Fruit fly (Drosophila melanogaster) whole organism, embryonic: Measurements from ENCODE around the gene IA-2.

Experiments used
- Atf3 ChIP-seq: fragments of 200-800 bp; sonication (Bioruptor generic); optimal IDR thresholded peaks from 3 replicates; lab custom pipeline; 2016; ENCODE audit warnings: missing biosample characterization, missing genetic modification characterization
- B-H1 ChIP-seq: fragments of 200-800 bp; sonication (Bioruptor generic); IDR thresholded peaks from 3 replicates; pipeline ENCODE4 v1.3.6; 2022; ENCODE audit warnings: missing biosample characterization, missing genetic modification characterization
- Bteb2 ChIP-seq: fragments of 200-800 bp; sonication (Bioruptor generic); optimal IDR thresholded peaks from 2 replicates; lab custom pipeline; 2016; ENCODE audit warnings: missing biosample characterization, missing genetic modification characterization
- CG10267 ChIP-seq: fragments of 200-800 bp; sonication (Bioruptor generic); optimal IDR thresholded peaks from 2 replicates; lab custom pipeline; 2018; ENCODE audit warnings: missing biosample characterization, mild to moderate bottlenecking, missing genetic modification characterization, moderate library complexity
- CG10431 ChIP-seq: fragments of 200-800 bp; sonication (Bioruptor generic); optimal IDR thresholded peaks from 3 replicates; lab custom pipeline; 2018; ENCODE audit warnings: missing biosample characterization, mild to moderate bottlenecking, missing genetic modification characterization
- CG11696 ChIP-seq: fragments of 200-800 bp; sonication (Bioruptor generic); IDR thresholded peaks from 2 replicates; pipeline ENCODE4 v1.3.6; 2022; ENCODE audit warnings: missing biosample characterization, missing genetic modification characterization
- CG12071 ChIP-seq: fragments of 200-800 bp; sonication (Bioruptor generic); optimal IDR thresholded peaks from 3 replicates; lab custom pipeline; 2018; ENCODE audit warnings: missing biosample characterization, mild to moderate bottlenecking, missing genetic modification characterization
- CG12744 ChIP-seq: fragments of 200-800 bp; sonication (Bioruptor generic); optimal IDR thresholded peaks from 2 replicates; lab custom pipeline; 2016; ENCODE audit warnings: missing biosample characterization, missing genetic modification characterization
- CG12769 ChIP-seq: fragments of 200-800 bp; sonication (Bioruptor generic); optimal IDR thresholded peaks from 2 replicates; lab custom pipeline; 2019; ENCODE audit warnings: missing biosample characterization, mild to moderate bottlenecking, missing genetic modification characterization, moderate library complexity
- CG14014 ChIP-seq: fragments of 200-800 bp; sonication (Bioruptor generic); IDR thresholded peaks from 2 replicates; pipeline ENCODE4 v1.3.6; 2022; ENCODE audit warnings: missing biosample characterization, missing genetic modification characterization
- CG15011 ChIP-seq: fragments of 200-800 bp; sonication (Bioruptor generic); optimal IDR thresholded peaks from 3 replicates; lab custom pipeline; 2018; ENCODE audit warnings: missing biosample characterization, mild to moderate bottlenecking, missing genetic modification characterization
- CG15269 ChIP-seq: fragments of 200-800 bp; sonication (Bioruptor generic); optimal IDR thresholded peaks from 2 replicates; lab custom pipeline; 2018; ENCODE audit warnings: missing biosample characterization, mild to moderate bottlenecking, missing genetic modification characterization, moderate library complexity
- CG1603 ChIP-seq: fragments of 200-800 bp; sonication (Bioruptor generic); optimal IDR thresholded peaks from 2 replicates; lab custom pipeline; 2019; ENCODE audit warnings: missing biosample characterization, mild to moderate bottlenecking, missing genetic modification characterization, moderate library complexity
- CG16863 ChIP-seq: fragments of 200-800 bp; sonication (Bioruptor generic); optimal IDR thresholded peaks from 3 replicates; lab custom pipeline; 2016; ENCODE audit warnings: missing biosample characterization, missing genetic modification characterization
- CG2678 ChIP-seq: fragments of 200-800 bp; sonication (Bioruptor generic); optimal IDR thresholded peaks from 3 replicates; lab custom pipeline; 2019; ENCODE audit warnings: missing biosample characterization, mild to moderate bottlenecking, missing genetic modification characterization, moderate library complexity
- CG2875 ChIP-seq: fragments of 200-800 bp; sonication (Bioruptor generic); optimal IDR thresholded peaks from 2 replicates; lab custom pipeline; 2017; ENCODE audit warnings: missing biosample characterization, mild to moderate bottlenecking, missing genetic modification characterization, missing genetic modification reagents
- CG30020 ChIP-seq: fragments of 200-800 bp; optimal IDR thresholded peaks from 2 replicates; lab custom pipeline; 2019; ENCODE audit warnings: missing biosample characterization, mild to moderate bottlenecking, missing genetic modification characterization, moderate library complexity
- CG32772 ChIP-seq: fragments of 200-800 bp; sonication (Bioruptor generic); IDR thresholded peaks from 2 replicates; pipeline ENCODE4 v1.3.6; 2022; ENCODE audit warnings: missing biosample characterization, missing genetic modification characterization
- CG3281 ChIP-seq: fragments of 200-800 bp; sonication (Bioruptor generic); optimal IDR thresholded peaks from 3 replicates; lab custom pipeline; 2017; ENCODE audit warnings: missing biosample characterization, mild to moderate bottlenecking, missing genetic modification characterization
- CG6854 ChIP-seq: fragments of 200-800 bp; sonication (Bioruptor generic); optimal IDR thresholded peaks from 3 replicates; lab custom pipeline; 2017; ENCODE audit warnings: missing biosample characterization, mild to moderate bottlenecking, missing genetic modification characterization
- CG8281 ChIP-seq: fragments of 200-800 bp; sonication (Bioruptor generic); optimal IDR thresholded peaks from 2 replicates; lab custom pipeline; 2018; ENCODE audit warnings: missing biosample characterization, mild to moderate bottlenecking, missing genetic modification characterization, moderate library complexity
- CG9609 ChIP-seq: fragments of 200-800 bp; sonication (Bioruptor generic); optimal IDR thresholded peaks from 3 replicates; lab custom pipeline; 2016; ENCODE audit warnings: missing biosample characterization, missing genetic modification characterization
- CG9876 ChIP-seq: fragments of 200-800 bp; sonication (Bioruptor generic); optimal IDR thresholded peaks from 2 replicates; lab custom pipeline; 2016; ENCODE audit warnings: missing biosample characterization, missing genetic modification characterization
- Deaf1 ChIP-seq: fragments of 200-800 bp; optimal IDR thresholded peaks from 3 replicates; lab custom pipeline; 2019; ENCODE audit warnings: missing biosample characterization, mild to moderate bottlenecking, missing genetic modification characterization, moderate library complexity
- HLHmδ ChIP-seq: fragments of 200-800 bp; sonication (Bioruptor generic); optimal IDR thresholded peaks from 2 replicates; lab custom pipeline; 2018; ENCODE audit warnings: missing biosample characterization, mild to moderate bottlenecking, missing genetic modification characterization, moderate library complexity
- HmgD ChIP-seq: fragments of 200-800 bp; sonication (Bioruptor generic); optimal IDR thresholded peaks from 3 replicates; lab custom pipeline; 2016; ENCODE audit warnings: missing biosample characterization, missing genetic modification characterization
- Mrtf ChIP-seq: fragments of 200-800 bp; sonication (Bioruptor generic); IDR thresholded peaks from 3 replicates; pipeline ENCODE4 v1.3.6; 2022; ENCODE audit warnings: missing biosample characterization, missing genetic modification characterization
- Nf-YC ChIP-seq: fragments of 200-800 bp; optimal IDR thresholded peaks from 3 replicates; lab custom pipeline; 2019; ENCODE audit warnings: missing biosample characterization, mild to moderate bottlenecking, missing genetic modification characterization, moderate library complexity
- Ptx1 ChIP-seq: fragments of 200-800 bp; sonication (Bioruptor generic); IDR thresholded peaks from 2 replicates; pipeline ENCODE4 v1.3.6; 2022; ENCODE audit warnings: missing biosample characterization, missing genetic modification characterization
- Trl ChIP-seq, 3 experiments: fragments of >200 bp in 2 of 3; fragments of 200-800 bp in 1 of 3; sonication (Bioruptor generic) in 1 of 3; optimal IDR thresholded peaks; 2 replicates in 1 of 3; 3 replicates in 2 of 3; lab custom pipeline; 2016 to 2017; ENCODE audit warnings: missing biosample characterization in 1 of 3, missing genetic modification characterization in 1 of 3
- YL-1 ChIP-seq: fragments of 200-800 bp; sonication (Bioruptor generic); optimal IDR thresholded peaks from 3 replicates; lab custom pipeline; 2017; ENCODE audit warnings: missing biosample characterization, mild to moderate bottlenecking, missing genetic modification characterization
- abd-A ChIP-seq: fragments of 200-800 bp; sonication (Bioruptor generic); optimal IDR thresholded peaks from 3 replicates; lab custom pipeline; 2019; ENCODE audit warnings: missing biosample characterization, mild to moderate bottlenecking, missing genetic modification characterization, moderate library complexity
- btn ChIP-seq: fragments of 200-800 bp; sonication (Bioruptor generic); optimal IDR thresholded peaks from 2 replicates; lab custom pipeline; 2016; ENCODE audit warnings: missing biosample characterization, missing genetic modification characterization
- cwo ChIP-seq: fragments of 200-800 bp; sonication (Bioruptor generic); optimal IDR thresholded peaks from 3 replicates; lab custom pipeline; 2017; ENCODE audit warnings: missing biosample characterization, missing genetic modification characterization, mild to moderate bottlenecking, moderate library complexity, missing genetic modification reagents
- dpn ChIP-seq, 2 experiments: fragments of 200-800 bp; sonication (Bioruptor generic); optimal IDR thresholded peaks; 3 replicates each; lab custom pipeline; 2016; ENCODE audit warnings: missing biosample characterization in 2 of 2, missing genetic modification characterization in 2 of 2
- emc ChIP-seq: fragments of 200-800 bp; sonication (Bioruptor generic); optimal IDR thresholded peaks from 2 replicates; lab custom pipeline; 2016; ENCODE audit warnings: missing biosample characterization, missing genetic modification characterization
- ewg ChIP-seq: fragments of 200-800 bp; sonication (Bioruptor generic); optimal IDR thresholded peaks from 3 replicates; lab custom pipeline; 2017; ENCODE audit warnings: mild to moderate bottlenecking, missing biosample characterization, missing genetic modification reagents, missing genetic modification characterization
- gce ChIP-seq: fragments of 200-800 bp; sonication (Bioruptor generic); IDR thresholded peaks from 3 replicates; pipeline ENCODE4 v1.3.6; 2022; ENCODE audit warnings: missing biosample characterization, missing genetic modification characterization
- hbn ChIP-seq: fragments of 200-800 bp; sonication (Bioruptor generic); IDR thresholded peaks from 2 replicates; pipeline ENCODE4 v1.3.6; 2022; ENCODE audit warnings: missing biosample characterization, missing genetic modification characterization; ENCODE audit not compliant: partially characterized antibody
- mld ChIP-seq: fragments of 200-800 bp; sonication (Bioruptor generic); IDR thresholded peaks from 3 replicates; pipeline ENCODE4 v1.3.6; 2022; ENCODE audit warnings: missing biosample characterization, missing genetic modification characterization; ENCODE audit not compliant: partially characterized antibody
- org-1 ChIP-seq: fragments of 200-800 bp; sonication (Bioruptor generic); optimal IDR thresholded peaks from 2 replicates; lab custom pipeline; 2017; ENCODE audit warnings: missing biosample characterization, missing genetic modification characterization
- pros ChIP-seq: fragments of 200-800 bp; sonication (Bioruptor generic); optimal IDR thresholded peaks from 3 replicates; lab custom pipeline; 2019; ENCODE audit warnings: missing biosample characterization, mild to moderate bottlenecking, missing genetic modification characterization, moderate library complexity
- pzg ChIP-seq: fragments of 200-800 bp; sonication (Bioruptor generic); optimal IDR thresholded peaks from 3 replicates; lab custom pipeline; 2018; ENCODE audit warnings: missing biosample characterization, mild to moderate bottlenecking, missing genetic modification characterization, moderate library complexity
- run ChIP-seq: fragments of 200-800 bp; sonication (Bioruptor generic); optimal IDR thresholded peaks from 3 replicates; lab custom pipeline; 2018; ENCODE audit warnings: missing biosample characterization, mild to moderate bottlenecking, missing genetic modification characterization
- sd ChIP-seq: fragments of 200-800 bp; sonication (Bioruptor generic); optimal IDR thresholded peaks from 3 replicates; lab custom pipeline; 2018; ENCODE audit warnings: missing biosample characterization, mild to moderate bottlenecking, missing genetic modification characterization, moderate library complexity
- toy ChIP-seq: fragments of 200-800 bp; sonication (Bioruptor generic); IDR thresholded peaks from 2 replicates; pipeline ENCODE4 v1.3.6; 2022; ENCODE audit warnings: missing biosample characterization, missing genetic modification characterization
- ttk ChIP-seq: fragments of 200-800 bp; sonication (Bioruptor generic); IDR thresholded peaks from 2 replicates; pipeline ENCODE4 v2.1.2; 2022; ENCODE audit warnings: missing biosample characterization, missing genetic modification characterization
- wek ChIP-seq: fragments of 200-800 bp; sonication (Bioruptor generic); optimal IDR thresholded peaks from 3 replicates; lab custom pipeline; 2018; ENCODE audit warnings: missing biosample characterization, mild to moderate bottlenecking, missing genetic modification characterization, moderate library complexity
- wor ChIP-seq: fragments of 200-800 bp; sonication (Bioruptor generic); IDR thresholded peaks from 2 replicates; pipeline ENCODE4 v1.3.6; 2022; ENCODE audit warnings: missing biosample characterization, missing genetic modification characterization
- yki ChIP-seq: fragments of >200 bp; optimal IDR thresholded peaks from 3 replicates; lab custom pipeline; 2018
- zen2 ChIP-seq: fragments of 200-800 bp; sonication (Bioruptor generic); IDR thresholded peaks from 3 replicates; pipeline ENCODE4 v1.3.6; 2022; ENCODE audit warnings: missing biosample characterization, missing genetic modification characterization; ENCODE audit not compliant: partially characterized antibody

Gene IA-2

dm6 chr2L:1094724-1095123 is 46.9 kb upstream of the IA-2 start (continued):
- TF ChIP-seq dpn (GFP tag; optimal IDR thresholded peaks at IDR 0.05; lab: Kevin White, UChicago): no peak
- no peak for TF ChIP-seq pros
- peak; percentile 49 for TF ChIP-seq CG12071
- no peak for TF ChIP-seq Atf3 (GFP tag; lab: Kevin White, UChicago)
- peak; percentile 5 for TF ChIP-seq sd (tag; lab: Kevin White, UChicago)
- TF ChIP-seq toy (GFP tag; lab: Robert Waterston, UW): no peak
- TF ChIP-seq ewg: peak; percentile 39
- TF ChIP-seq Nf-YC (tag; lab: Kevin White, UChicago): no peak
- TF ChIP-seq CG15269 (tag; lab: Kevin White, UChicago): peak; percentile 13
- TF ChIP-seq CG2678: peak; percentile 52
- TF ChIP-seq CG6854: peak; percentile 22
- no peak for TF ChIP-seq CG30020 (tag; lab: Kevin White, UChicago)
- no peak for TF ChIP-seq CG11696
- no peak for TF ChIP-seq CG10431 (GFP tag; lab: Kevin White, UChicago)
- peak; percentile 40 for TF ChIP-seq cwo
- no peak for TF ChIP-seq CG9609 (GFP tag; lab: Kevin White, UChicago)
- no peak for TF ChIP-seq emc (GFP tag; lab: Kevin White, UChicago)
- peak; percentile 23 for TF ChIP-seq CG15011 (GFP tag; lab: Kevin White, UChicago)
- peak; percentile 55 for TF ChIP-seq CG1603 (tag; lab: Kevin White, UChicago)
- no peak for TF ChIP-seq pzg (GFP tag; lab: Kevin White, UChicago)
- TF ChIP-seq CG16863 (GFP tag; lab: Kevin White, UChicago): no peak
- no peak for TF ChIP-seq wor (GFP tag; lab: Robert Waterston, UW)
- no peak for TF ChIP-seq wek (GFP tag; lab: Kevin White, UChicago)
- no peak for TF ChIP-seq CG12744 (GFP tag; lab: Kevin White, UChicago)
- TF ChIP-seq HmgD (GFP tag; lab: Kevin White, UChicago): no peak
- TF ChIP-seq HLHmδ (GFP tag; lab: Kevin White, UChicago): no peak
- TF ChIP-seq run (tag; lab: Kevin White, UChicago): no peak
- TF ChIP-seq zen2 (GFP tag; lab: Robert Waterston, UW): no peak
- no peak for TF ChIP-seq gce (GFP tag; lab: Robert Waterston, UW)
- TF ChIP-seq CG2875 (GFP tag; lab: Kevin White, UChicago): peak; percentile 70
- peak; percentile 20 for TF ChIP-seq org-1 (GFP tag; lab: Kevin White, UChicago)
- TF ChIP-seq yki (lab: Kevin White, UChicago): no peak
- TF ChIP-seq CG3281 (GFP tag; lab: Kevin White, UChicago): peak; percentile 43
- TF ChIP-seq CG14014 (GFP tag; lab: Robert Waterston, UW): peak; percentile 8; the same call in 1 of the 2 replicates
- no peak for TF ChIP-seq CG8281 (tag; lab: Kevin White, UChicago)
- TF ChIP-seq btn (GFP tag; lab: Kevin White, UChicago): no peak
- no peak for TF ChIP-seq Ptx1 (GFP tag; lab: Robert Waterston, UW)
- no peak for TF ChIP-seq CG32772 (GFP tag; lab: Robert Waterston, UW)
- peak; percentile 47 for TF ChIP-seq CG12769 (tag; lab: Kevin White, UChicago)
- TF ChIP-seq Mrtf: no peak
- no peak for TF ChIP-seq YL-1 (GFP tag; lab: Kevin White, UChicago)
- no peak for TF ChIP-seq CG10267 (tag; lab: Kevin White, UChicago)
- TF ChIP-seq Trl (optimal IDR thresholded peaks at IDR 0.05; lab: Kevin White, UChicago): no peak
- TF ChIP-seq Trl (GFP tag; optimal IDR thresholded peaks at IDR 0.05; lab: Kevin White, UChicago): no peak
- no peak for TF ChIP-seq CG9876
- no peak for TF ChIP-seq Deaf1 (tag; lab: Kevin White, UChicago)
- no peak for TF ChIP-seq Bteb2 (GFP tag; lab: Kevin White, UChicago)
- TF ChIP-seq B-H1 (GFP tag; lab: Robert Waterston, UW): no peak
- no peak for TF ChIP-seq ttk (GFP tag; lab: Robert Waterston, UW)
- no peak for TF ChIP-seq mld (GFP tag; lab: Robert Waterston, UW)
- no peak for TF ChIP-seq abd-A (tag; lab: Kevin White, UChicago)
- no peak for TF ChIP-seq hbn
